Worm (Caenorhabditis elegans) whole organism, L1 larva: ENCODE results near the gene C25E10.10.

ENCODE experiments used
- C34B4.2 ChIP-seq: sonication (generic microtip); optimal IDR thresholded peaks from 2 replicates; lab custom pipeline; 2017; ENCODE audit warnings: mild to moderate bottlenecking, missing genetic modification characterization, missing compliant biosample characterization
- F16B12.6 ChIP-seq: fragments of 150-350 bp; optimal IDR thresholded peaks from 2 replicates; lab custom pipeline; 2014; ENCODE audit warnings: missing biosample characterization, missing genetic modification characterization
- aha-1 ChIP-seq: fragments of 150-350 bp; optimal IDR thresholded peaks from 2 replicates; lab custom pipeline; 2014; ENCODE audit warnings: missing biosample characterization, missing genetic modification characterization
- ama-1 ChIP-seq: fragments of 150-350 bp; optimal IDR thresholded peaks from 2 replicates; lab custom pipeline; 2014
- blmp-1 ChIP-seq: fragments of 150-350 bp; optimal IDR thresholded peaks from 2 replicates; lab custom pipeline; 2014; ENCODE audit warnings: missing biosample characterization, missing genetic modification characterization
- ceh-8 ChIP-seq: fragments of 200-800 bp; sonication (Bioruptor generic); optimal IDR thresholded peaks from 2 replicates; lab custom pipeline; 2018; ENCODE audit warnings: mild to moderate bottlenecking, missing genetic modification characterization, moderate library complexity, missing compliant biosample characterization
- ces-1 ChIP-seq: fragments of 150-350 bp; optimal IDR thresholded peaks from 2 replicates; lab custom pipeline; 2014; ENCODE audit warnings: missing biosample characterization, missing genetic modification reagents, missing genetic modification characterization
- dsc-1 ChIP-seq: sonication (generic microtip); optimal IDR thresholded peaks from 2 replicates; lab custom pipeline; 2016; ENCODE audit warnings: mild to moderate bottlenecking, missing genetic modification characterization, missing compliant biosample characterization
- egl-27 ChIP-seq, 2 experiments: fragments of 150-350 bp in 1 of 2; sonication (generic microtip); optimal IDR thresholded peaks; 3 replicates each; lab custom pipeline; 2017 to 2018; ENCODE audit warnings: missing biosample characterization in 2 of 2, missing genetic modification characterization in 2 of 2, missing genetic modification reagents in 2 of 2
- elt-3 ChIP-seq, 6 experiments: fragments of 150-350 bp in 1 of 6; sonication (generic microtip); optimal IDR thresholded peaks; 2 replicates each; lab custom pipeline; 2017 to 2018; ENCODE audit warnings: missing biosample characterization in 6 of 6, missing genetic modification characterization in 6 of 6, inconsistent platforms in 1 of 6
- fkh-10 ChIP-seq: sonication (generic microtip); optimal IDR thresholded peaks from 2 replicates; lab custom pipeline; 2017; ENCODE audit warnings: missing biosample characterization, missing genetic modification reagents, missing genetic modification characterization
- fkh-4 ChIP-seq: sonication (generic microtip); optimal IDR thresholded peaks from 2 replicates; lab custom pipeline; 2016; ENCODE audit warnings: missing compliant biosample characterization, missing genetic modification characterization, borderline replicate concordance
- hlh-17 ChIP-seq: fragments of 200-800 bp; sonication (Bioruptor generic); optimal IDR thresholded peaks from 2 replicates; lab custom pipeline; 2018; ENCODE audit warnings: missing genetic modification characterization, mild to moderate bottlenecking, missing compliant biosample characterization, moderate library complexity, borderline replicate concordance
- hlh-4 ChIP-seq: sonication (generic microtip); optimal IDR thresholded peaks from 2 replicates; lab custom pipeline; 2016; ENCODE audit warnings: mild to moderate bottlenecking, missing genetic modification characterization, missing compliant biosample characterization
- irx-1 ChIP-seq: sonication (generic microtip); optimal IDR thresholded peaks from 2 replicates; lab custom pipeline; 2016; ENCODE audit warnings: missing genetic modification characterization, missing compliant biosample characterization
- isw-1 ChIP-seq: fragments of 200-800 bp; sonication (Bioruptor generic); IDR thresholded peaks from 2 replicates; pipeline ENCODE4 v1.3.6; 2022; ENCODE audit warnings: missing genetic modification characterization, missing compliant biosample characterization
- jun-1 ChIP-seq: fragments of 150-350 bp; optimal IDR thresholded peaks from 2 replicates; lab custom pipeline; 2014; ENCODE audit warnings: missing biosample characterization, missing genetic modification reagents, missing genetic modification characterization
- lin-13 ChIP-seq: fragments of 150-350 bp; optimal IDR thresholded peaks from 2 replicates; lab custom pipeline; 2014; ENCODE audit warnings: missing biosample characterization, missing genetic modification reagents, missing genetic modification characterization
- lin-15B ChIP-seq: fragments of 150-350 bp; sonication (generic microtip); optimal IDR thresholded peaks from 3 replicates; lab custom pipeline; 2014; ENCODE audit warnings: missing biosample characterization, missing genetic modification characterization
- lin-39 ChIP-seq: fragments of 150-350 bp; optimal IDR thresholded peaks from 2 replicates; lab custom pipeline; 2014; ENCODE audit warnings: missing biosample characterization, missing genetic modification reagents, missing genetic modification characterization
- lir-3 ChIP-seq: sonication (generic microtip); optimal IDR thresholded peaks from 2 replicates; lab custom pipeline; 2016; ENCODE audit warnings: mild to moderate bottlenecking, missing genetic modification characterization, moderate library complexity, missing compliant biosample characterization; ENCODE audit not compliant: poor library complexity
- mab-9 ChIP-seq: fragments of 200-800 bp; sonication (Bioruptor generic); IDR thresholded peaks from 2 replicates; pipeline ENCODE4 v1.3.6; 2022; ENCODE audit warnings: missing genetic modification reagents, missing genetic modification characterization, missing compliant biosample characterization
- nhr-11 ChIP-seq: fragments of 150-350 bp; optimal IDR thresholded peaks from 2 replicates; lab custom pipeline; 2014; ENCODE audit warnings: missing biosample characterization, missing genetic modification characterization
- nhr-12 ChIP-seq: sonication (generic microtip); optimal IDR thresholded peaks from 2 replicates; lab custom pipeline; 2017; ENCODE audit warnings: missing biosample characterization, missing genetic modification characterization
- nhr-19 ChIP-seq: fragments of 200-800 bp; sonication (Bioruptor generic); conservative IDR thresholded peaks from 2 replicates; pipeline ENCODE4 v1.3.6; 2022; ENCODE audit warnings: missing genetic modification characterization, missing compliant biosample characterization
- nhr-28 ChIP-seq: fragments of 150-350 bp; optimal IDR thresholded peaks from 2 replicates; lab custom pipeline; 2014; ENCODE audit warnings: missing biosample characterization, missing genetic modification characterization
- nhr-71 ChIP-seq: sonication (generic microtip); optimal IDR thresholded peaks from 2 replicates; lab custom pipeline; 2016; ENCODE audit warnings: mild to moderate bottlenecking, missing genetic modification characterization, moderate library complexity, missing compliant biosample characterization
- nhr-76 ChIP-seq: sonication (generic microtip); optimal IDR thresholded peaks from 2 replicates; lab custom pipeline; 2017; ENCODE audit warnings: missing biosample characterization, missing genetic modification characterization
- nhr-84 ChIP-seq: sonication (generic microtip); optimal IDR thresholded peaks from 2 replicates; lab custom pipeline; 2017; ENCODE audit warnings: missing biosample characterization, missing genetic modification characterization
- nhr-85 ChIP-seq: sonication (generic microtip); peaks from one replicate; lab custom pipeline; 2016; ENCODE audit warnings: missing genetic modification characterization, inconsistent platforms, missing compliant biosample characterization
- nhr-90 ChIP-seq: sonication (generic microtip); optimal IDR thresholded peaks from 2 replicates; lab custom pipeline; 2016; ENCODE audit warnings: mild to moderate bottlenecking, missing genetic modification characterization, missing compliant biosample characterization; ENCODE audit not compliant: poor library complexity
- pqm-1 ChIP-seq: sonication (generic microtip); optimal IDR thresholded peaks from 3 replicates; lab custom pipeline; 2017; ENCODE audit warnings: missing biosample characterization, missing genetic modification characterization
- rnt-1 ChIP-seq: sonication (generic microtip); optimal IDR thresholded peaks from 2 replicates; lab custom pipeline; 2016; ENCODE audit warnings: mild to moderate bottlenecking, missing genetic modification characterization, moderate library complexity, missing compliant biosample characterization
- snpc-4 ChIP-seq: fragments of 150-350 bp; optimal IDR thresholded peaks from 2 replicates; lab custom pipeline; 2014; ENCODE audit warnings: missing biosample characterization, missing genetic modification characterization
- snu-23 ChIP-seq: sonication (generic microtip); optimal IDR thresholded peaks from 2 replicates; lab custom pipeline; 2016; ENCODE audit warnings: missing genetic modification characterization, missing compliant biosample characterization
- sptf-1 ChIP-seq: fragments of 150-350 bp; optimal IDR thresholded peaks from 2 replicates; lab custom pipeline; 2014; ENCODE audit warnings: missing biosample characterization, missing genetic modification characterization
- unc-130 ChIP-seq: fragments of 150-350 bp; optimal IDR thresholded peaks from 2 replicates; lab custom pipeline; 2017; ENCODE audit warnings: missing biosample characterization, missing genetic modification characterization, inconsistent platforms
- unc-62 ChIP-seq: fragments of 150-350 bp; optimal IDR thresholded peaks from 2 replicates; lab custom pipeline; 2014; ENCODE audit warnings: missing biosample characterization, missing genetic modification reagents, missing genetic modification characterization
- zag-1 ChIP-seq: fragments of 150-350 bp; optimal IDR thresholded peaks from 2 replicates; lab custom pipeline; 2014; ENCODE audit warnings: missing biosample characterization, missing genetic modification characterization
- zip-4 ChIP-seq: fragments of 200-800 bp; sonication (Bioruptor generic); optimal IDR thresholded peaks from 2 replicates; lab custom pipeline; 2018; ENCODE audit warnings: mild to moderate bottlenecking, missing genetic modification characterization, moderate library complexity, missing compliant biosample characterization
- ztf-4 ChIP-seq: fragments of 150-350 bp; optimal IDR thresholded peaks from 2 replicates; lab custom pipeline; 2014; ENCODE audit warnings: missing biosample characterization, missing genetic modification characterization

The C25E10.10 gene

DNA sequence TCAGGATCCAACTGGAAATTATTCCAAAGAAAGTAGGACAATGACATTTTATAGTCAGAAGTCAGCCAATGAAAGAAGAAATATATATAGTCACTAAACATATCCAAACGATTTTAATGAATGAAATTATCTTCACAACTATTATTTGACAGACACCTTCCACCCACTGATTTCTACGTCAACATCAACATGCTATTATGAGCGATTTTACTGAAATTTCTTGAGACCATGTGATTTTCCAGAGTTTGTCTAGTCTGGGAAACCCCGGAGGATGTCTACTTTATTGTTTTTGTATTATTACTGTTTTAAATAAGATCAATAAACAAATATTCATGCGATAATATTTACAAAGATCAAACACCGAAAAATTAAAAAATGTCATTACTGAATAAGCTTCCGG, 40.6 kb downstream of the C25E10.10 start, which contains the start of gene srt-18:
TSS of gene srt-18 (minus strand) at position 101 of the 400 bp plus-strand sequence.
- TF ChIP-seq unc-62 (GFP tag; lab: Kevin White, UChicago): no peak
- TF ChIP-seq hlh-4 (tag; lab: Kevin White, UChicago): no peak
- TF ChIP-seq nhr-19 (GFP tag; lab: Robert Waterston, UW): no peak
- no peak for TF ChIP-seq dsc-1 (tag; lab: Kevin White, UChicago)
- no peak for TF ChIP-seq lin-15B (tag; lab: Kevin White, UChicago)
- no peak for TF ChIP-seq nhr-12 (tag; lab: Kevin White, UChicago)
- TF ChIP-seq blmp-1: no peak
- TF ChIP-seq lin-39 (tag; lab: Kevin White, UChicago): no peak
- no peak for TF ChIP-seq nhr-85 (tag; lab: Kevin White, UChicago)
- TF ChIP-seq egl-27 (tag; optimal IDR thresholded peaks at IDR 0.05; lab: Kevin White, UChicago): no peak
- no peak for TF ChIP-seq sptf-1 (tag; lab: Kevin White, UChicago)
- no peak for TF ChIP-seq nhr-71 (tag; lab: Kevin White, UChicago)

DNA sequence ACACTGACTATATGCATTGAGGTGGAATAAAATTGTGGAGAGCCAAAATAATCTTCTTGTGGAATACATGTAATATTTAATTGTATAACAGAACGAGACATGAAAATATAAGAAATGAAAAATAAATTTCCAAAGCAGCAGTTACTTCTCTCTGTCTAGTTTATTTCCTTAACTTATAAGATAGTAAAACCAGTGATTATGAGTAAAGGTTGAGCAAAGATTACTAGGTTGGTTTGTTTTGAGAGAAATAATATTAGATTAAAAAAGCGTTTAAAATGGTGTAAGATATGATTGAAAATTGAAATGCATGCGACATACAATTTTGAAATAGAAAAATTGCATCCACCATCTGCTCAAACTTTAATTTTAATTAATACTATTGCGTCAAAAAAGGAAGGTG, 42.4 kb downstream of the C25E10.10 start, which contains the start of gene srh-201:
TSS of gene srh-201 (minus strand) at position 101 of the 400 bp plus-strand sequence.
- TF ChIP-seq pqm-1 (tag; lab: Kevin White, UChicago) (no peak), ceh-8 (GFP tag; lab: Kevin White, UChicago) (no peak), zag-1 (tag; lab: Kevin White, UChicago) (no peak), unc-130 (tag; lab: Kevin White, UChicago) (no peak), isw-1 (GFP tag; lab: Robert Waterston, UW) (no peak), nhr-90 (no peak), nhr-84 (tag; lab: Kevin White, UChicago) (no peak), hlh-4 (tag; lab: Kevin White, UChicago) (no peak), nhr-28 (tag; lab: Kevin White, UChicago) (no peak), hlh-17 (GFP tag; lab: Kevin White, UChicago) (no peak), nhr-76 (no peak), mab-9 (GFP tag; lab: Robert Waterston, UW) (no peak), irx-1 (tag; lab: Kevin White, UChicago) (no peak), nhr-11 (tag; lab: Kevin White, UChicago) (no peak), ces-1 (GFP tag; lab: Kevin White, UChicago) (no peak), rnt-1 (tag; lab: Kevin White, UChicago) (no peak), blmp-1 (no peak), lin-15B (tag; lab: Kevin White, UChicago) (no peak), snpc-4 (tag; lab: Kevin White, UChicago) (no peak), snu-23 (no peak)

DNA sequence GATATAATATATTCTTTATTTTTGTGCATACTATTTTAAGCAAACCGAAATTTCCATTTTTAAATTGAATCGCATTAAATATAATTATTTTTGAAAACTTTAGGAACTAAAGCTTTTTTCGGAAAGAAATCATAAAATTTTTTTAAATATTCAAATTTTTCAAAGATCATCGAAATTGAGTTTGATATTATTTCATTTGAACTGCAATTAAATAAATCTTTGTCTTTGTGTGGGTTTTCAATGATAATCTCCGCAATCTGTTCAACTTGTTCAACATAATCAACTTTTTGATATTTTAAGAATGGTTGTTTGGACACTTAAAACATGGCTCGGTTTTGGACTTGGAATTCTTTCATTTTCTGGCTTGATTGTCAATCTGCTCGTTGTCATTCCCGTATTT, 47.0 kb downstream of the C25E10.10 start, which contains the start of gene srx-2:
TSS of gene srx-2 (plus strand) at position 301 of the 400 bp plus-strand sequence.
- no peak for TF ChIP-seq fkh-10 (GFP tag; lab: Kevin White, UChicago)
- TF ChIP-seq lin-39 (tag; lab: Kevin White, UChicago): no peak
- TF ChIP-seq aha-1 (tag; lab: Kevin White, UChicago): no peak
- TF ChIP-seq F16B12.6 (tag; lab: Kevin White, UChicago): no peak
- no peak for TF ChIP-seq jun-1 (tag; lab: Kevin White, UChicago)
- TF ChIP-seq nhr-71 (tag; lab: Kevin White, UChicago): no peak
- TF ChIP-seq unc-62 (GFP tag; lab: Kevin White, UChicago): no peak
- TF ChIP-seq zip-4 (GFP tag; lab: Kevin White, UChicago): no peak
- no peak for TF ChIP-seq ama-1 (lab: Kevin White, UChicago)
- TF ChIP-seq fkh-4 (tag; lab: Kevin White, UChicago): no peak
- no peak for TF ChIP-seq snpc-4 (tag; lab: Kevin White, UChicago)
- TF ChIP-seq elt-3 (tag; optimal IDR thresholded peaks at IDR 0.05; lab: Kevin White, UChicago): no peak
- TF ChIP-seq ztf-4: no peak
- no peak for TF ChIP-seq nhr-84 (tag; lab: Kevin White, UChicago)
- TF ChIP-seq lin-13 (GFP tag; lab: Kevin White, UChicago): no peak
- TF ChIP-seq lir-3 (tag; lab: Kevin White, UChicago): no peak
- TF ChIP-seq C34B4.2 (tag; lab: Kevin White, UChicago): no peak
